Fruit fly (Drosophila melanogaster): ENCODE measurements around the gene koko.

DNA sequence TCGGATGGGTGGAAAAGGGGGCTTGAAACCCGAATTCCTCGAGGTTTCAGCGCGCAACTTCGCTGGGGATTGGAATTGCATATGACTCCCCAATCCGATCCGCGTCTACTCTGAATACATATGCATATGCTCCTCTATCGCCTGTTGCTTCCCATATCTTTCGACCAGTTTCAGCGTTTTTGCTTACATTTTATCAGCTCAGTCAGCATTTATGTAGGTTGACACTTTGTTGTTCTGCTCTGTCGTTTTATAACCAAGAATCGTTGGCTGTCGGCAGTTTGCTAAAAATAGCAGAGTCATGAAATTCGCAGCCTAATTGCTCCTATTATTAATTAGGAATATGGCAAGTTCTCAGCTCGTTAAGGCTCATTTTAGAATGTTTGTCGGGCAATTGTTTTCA lies 7.1 kb upstream of the koko start:
- TF ChIP-seq fd85E (GFP tag; optimal IDR thresholded peaks at IDR 0.05) = no peak
- no peak for TF ChIP-seq Gug (GFP tag; IDR thresholded peaks at IDR 0.05)
- TF ChIP-seq Ets96B (tag; optimal IDR thresholded peaks at IDR 0.05) = no peak
- TF ChIP-seq Lpt (GFP tag; optimal IDR thresholded peaks at IDR 0.05) = no peak
- TF ChIP-seq Blimp-1 (GFP tag; optimal IDR thresholded peaks at IDR 0.05) = no peak
- TF ChIP-seq salr (GFP tag; optimal IDR thresholded peaks at IDR 0.05) = no peak
